Worm (Caenorhabditis elegans): ENCODE measurements around the gene mob-4.

ce11 chrIII:8191695-8192094 is 33.2 kb upstream of the mob-4 start, which contains the start of gene C50C3.1:
- TF ChIP-seq dve-1 (tag; optimal IDR thresholded peaks at IDR 0.05; ENCODE audit: insufficient read depth) = no peak
- TF ChIP-seq ztf-11 (tag; optimal IDR thresholded peaks at IDR 0.05) = no peak
- TF ChIP-seq Y5F2A.4 (GFP tag; optimal IDR thresholded peaks at IDR 0.05) = no peak
- no peak for TF ChIP-seq spr-1 (tag; optimal IDR thresholded peaks at IDR 0.05)
- TF ChIP-seq snpc-4 (tag; optimal IDR thresholded peaks at IDR 0.05) = no peak
- TF ChIP-seq mdl-1 (tag; optimal IDR thresholded peaks at IDR 0.05) = no peak
- no peak for TF ChIP-seq nhr-41 (GFP tag; IDR thresholded peaks at IDR 0.05)
- TF ChIP-seq zip-11 (GFP tag; IDR thresholded peaks at IDR 0.05) = no peak
- no peak for TF ChIP-seq zfp-2 (tag; optimal IDR thresholded peaks at IDR 0.05)
- TF ChIP-seq ztf-7 (tag; optimal IDR thresholded peaks at IDR 0.05) = no peak
- no peak for TF ChIP-seq nhr-237 (tag; optimal IDR thresholded peaks at IDR 0.05)
- TF ChIP-seq unc-62 (GFP tag; optimal IDR thresholded peaks at IDR 0.05 in 1 of 2) = no peak
- no peak for TF ChIP-seq unc-62 (tag; optimal IDR thresholded peaks at IDR 0.05)
- TF ChIP-seq pha-4 (GFP tag; IDR thresholded peaks at IDR 0.05) = no peak
- TF ChIP-seq pha-4 (tag; optimal IDR thresholded peaks at IDR 0.05) = no peak
- TF ChIP-seq ama-1 (optimal IDR thresholded peaks at IDR 0.05) = no peak
